Worm (Caenorhabditis elegans): ENCODE results near the gene abhd-12.

DNA sequence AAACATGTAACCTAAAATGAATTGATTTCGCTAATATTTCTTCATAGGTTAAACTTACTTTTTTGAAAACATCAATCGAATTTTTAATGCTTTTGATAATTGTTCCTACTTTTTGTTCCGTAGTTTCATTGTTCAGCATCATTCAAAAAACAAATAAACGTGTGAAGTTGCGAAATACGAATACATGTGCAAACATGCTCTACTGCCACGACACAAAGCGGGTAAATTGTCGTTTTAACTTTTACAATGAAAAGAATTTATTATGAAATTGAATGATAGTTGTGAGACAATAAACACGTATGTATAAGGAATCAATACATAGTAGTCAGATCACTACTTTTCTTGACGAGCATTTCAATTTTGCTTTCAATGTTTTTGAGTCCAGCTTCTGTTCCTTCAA is 28.5 kb upstream of the abhd-12 start, which contains the start of gene F26D11.12:
- TF ChIP-seq dao-5 (tag; optimal IDR thresholded peaks at IDR 0.05), result no peak
- no peak for TF ChIP-seq him-1 (tag; optimal IDR thresholded peaks at IDR 0.05)

All from whole organism, L4/young adult.